Worm (Caenorhabditis elegans) whole organism, L2 larva: ENCODE results near the gene Y54G2A.48.

Experiments
- C34F6.9 ChIP-seq: fragments of 150-350 bp; optimal IDR thresholded peaks from 2 replicates; lab custom pipeline; 2014; ENCODE audit warnings: missing biosample characterization, missing genetic modification characterization
- F13H6.1 ChIP-seq: sonication (generic microtip); optimal IDR thresholded peaks from 2 replicates; lab custom pipeline; 2016; ENCODE audit warnings: missing genetic modification characterization, missing compliant biosample characterization
- R02D3.7 ChIP-seq: fragments of 150-350 bp; optimal IDR thresholded peaks from 2 replicates; lab custom pipeline; 2014; ENCODE audit warnings: missing biosample characterization, missing genetic modification characterization
- Y55F3AM.14 ChIP-seq: fragments of 200-800 bp; sonication (Bioruptor generic); optimal IDR thresholded peaks from 2 replicates; lab custom pipeline; 2018; ENCODE audit warnings: mild to moderate bottlenecking, missing genetic modification characterization, missing compliant biosample characterization
- ZK546.5 ChIP-seq: sonication (generic microtip); optimal IDR thresholded peaks from 2 replicates; lab custom pipeline; 2017; ENCODE audit warnings: missing biosample characterization, missing genetic modification characterization
- ama-1 ChIP-seq: fragments of 150-350 bp; optimal IDR thresholded peaks from 2 replicates; lab custom pipeline; 2018; ENCODE audit warnings: inconsistent platforms
- blmp-1 ChIP-seq: sonication (generic microtip); optimal IDR thresholded peaks from 2 replicates; lab custom pipeline; 2017; ENCODE audit warnings: missing genetic modification characterization, mild to moderate bottlenecking, missing compliant biosample characterization, antibody characterized with exemption, moderate library complexity; ENCODE audit not compliant: insufficient read depth
- ceh-16 ChIP-seq: fragments of 150-350 bp; optimal IDR thresholded peaks from 2 replicates; lab custom pipeline; 2014; ENCODE audit warnings: missing biosample characterization, missing genetic modification characterization
- ceh-82 ChIP-seq: fragments of 150-350 bp; optimal IDR thresholded peaks from 2 replicates; lab custom pipeline; 2014; ENCODE audit warnings: missing biosample characterization, missing genetic modification characterization
- crh-2 ChIP-seq: sonication (generic microtip); optimal IDR thresholded peaks from 2 replicates; lab custom pipeline; 2017; ENCODE audit warnings: missing biosample characterization, missing genetic modification characterization
- dmd-4 ChIP-seq: sonication (generic microtip); optimal IDR thresholded peaks from 2 replicates; lab custom pipeline; 2017; ENCODE audit warnings: missing biosample characterization, missing genetic modification characterization
- egl-27 ChIP-seq: sonication (generic microtip); optimal IDR thresholded peaks from 3 replicates; lab custom pipeline; 2017; ENCODE audit warnings: missing biosample characterization, missing genetic modification reagents, missing genetic modification characterization
- elt-1 ChIP-seq: fragments of 150-350 bp; optimal IDR thresholded peaks from 2 replicates; lab custom pipeline; 2014; ENCODE audit warnings: missing biosample characterization, missing genetic modification characterization
- elt-3 ChIP-seq: sonication (generic microtip); optimal IDR thresholded peaks from 2 replicates; lab custom pipeline; 2017; ENCODE audit warnings: missing biosample characterization, missing genetic modification characterization
- fos-1 ChIP-seq: fragments of 150-350 bp; optimal IDR thresholded peaks from 2 replicates; lab custom pipeline; 2014; ENCODE audit warnings: missing biosample characterization, missing genetic modification characterization
- gmeb-1 ChIP-seq: fragments of 150-350 bp; optimal IDR thresholded peaks from 2 replicates; lab custom pipeline; 2014; ENCODE audit warnings: missing biosample characterization, missing genetic modification characterization
- lin-11 ChIP-seq: fragments of 150-350 bp; sonication (generic microtip); optimal IDR thresholded peaks from 2 replicates; lab custom pipeline; 2014; ENCODE audit warnings: missing biosample characterization, missing genetic modification characterization, inconsistent platforms, mixed read lengths
- lin-13 ChIP-seq: fragments of 150-350 bp; optimal IDR thresholded peaks from 2 replicates; lab custom pipeline; 2014; ENCODE audit warnings: missing biosample characterization, missing genetic modification reagents, missing genetic modification characterization
- lin-39 ChIP-seq: fragments of 150-350 bp; optimal IDR thresholded peaks from 2 replicates; lab custom pipeline; 2014; ENCODE audit warnings: missing biosample characterization, missing genetic modification reagents, missing genetic modification characterization
- lsy-2 ChIP-seq, 2 experiments: fragments of 150-350 bp in 1 of 2; sonication (generic microtip) in 1 of 2; optimal IDR thresholded peaks; 2 replicates each; lab custom pipeline; 2014 to 2017; ENCODE audit warnings: missing biosample characterization in 2 of 2, missing genetic modification characterization in 2 of 2
- mab-5 ChIP-seq: fragments of 150-350 bp; optimal IDR thresholded peaks from 2 replicates; lab custom pipeline; 2014; ENCODE audit warnings: missing biosample characterization, missing genetic modification characterization
- mbf-1 ChIP-seq: sonication (generic microtip); optimal IDR thresholded peaks from 2 replicates; lab custom pipeline; 2017; ENCODE audit warnings: missing biosample characterization, missing genetic modification characterization
- mdl-1 ChIP-seq, 2 experiments: fragments of 150-350 bp in 1 of 2; sonication (generic microtip) in 1 of 2; optimal IDR thresholded peaks; 2 replicates each; lab custom pipeline; 2017; ENCODE audit warnings: missing biosample characterization in 2 of 2, missing genetic modification characterization in 2 of 2
- nhr-10 ChIP-seq: sonication (generic microtip); optimal IDR thresholded peaks from 2 replicates; lab custom pipeline; 2017; ENCODE audit warnings: missing biosample characterization, missing genetic modification characterization
- nhr-12 ChIP-seq: fragments of 150-350 bp; optimal IDR thresholded peaks from 2 replicates; lab custom pipeline; 2014; ENCODE audit warnings: missing biosample characterization, missing genetic modification characterization
- nhr-129 ChIP-seq: fragments of 150-350 bp; optimal IDR thresholded peaks from 2 replicates; lab custom pipeline; 2014; ENCODE audit warnings: missing biosample characterization, missing genetic modification characterization
- nhr-21 ChIP-seq: fragments of 150-350 bp; optimal IDR thresholded peaks from 2 replicates; lab custom pipeline; 2014; ENCODE audit warnings: missing biosample characterization, missing genetic modification characterization
- nhr-237 ChIP-seq: fragments of 150-350 bp; optimal IDR thresholded peaks from 2 replicates; lab custom pipeline; 2014; ENCODE audit warnings: missing biosample characterization, missing genetic modification characterization
- nhr-25 ChIP-seq: fragments of 150-350 bp; sonication (generic microtip); optimal IDR thresholded peaks from 3 replicates; lab custom pipeline; 2014; ENCODE audit warnings: missing biosample characterization, missing genetic modification characterization
- nhr-6 ChIP-seq: fragments of 150-350 bp; optimal IDR thresholded peaks from 2 replicates; lab custom pipeline; 2014; ENCODE audit warnings: missing biosample characterization, missing genetic modification characterization
- nhr-77 ChIP-seq: fragments of 150-350 bp; optimal IDR thresholded peaks from 2 replicates; lab custom pipeline; 2014; ENCODE audit warnings: missing biosample characterization, missing genetic modification characterization
- peb-1 ChIP-seq: fragments of 150-350 bp; optimal IDR thresholded peaks from 2 replicates; lab custom pipeline; 2014; ENCODE audit warnings: missing biosample characterization, missing genetic modification characterization
- sem-4 ChIP-seq: fragments of 150-350 bp; optimal IDR thresholded peaks from 2 replicates; lab custom pipeline; 2014; ENCODE audit warnings: missing biosample characterization, missing genetic modification reagents, missing genetic modification characterization
- sma-3 ChIP-seq: sonication (generic microtip); optimal IDR thresholded peaks from 2 replicates; lab custom pipeline; 2016; ENCODE audit warnings: missing genetic modification reagents, missing genetic modification characterization, missing compliant biosample characterization
- sma-9 ChIP-seq, 2 experiments: fragments of 150-350 bp in 1 of 2; sonication (generic microtip) in 1 of 2; optimal IDR thresholded peaks; 2 replicates each; lab custom pipeline; 2014 to 2016; ENCODE audit warnings: missing genetic modification characterization in 2 of 2, mild to moderate bottlenecking in 1 of 2, missing biosample characterization in 1 of 2, missing compliant biosample characterization in 1 of 2, missing genetic modification reagents in 1 of 2, moderate library complexity in 1 of 2
- unc-39 ChIP-seq: fragments of 150-350 bp; optimal IDR thresholded peaks from 2 replicates; lab custom pipeline; 2014; ENCODE audit warnings: missing biosample characterization, missing genetic modification characterization
- unc-55 ChIP-seq: fragments of 150-350 bp; sonication (generic microtip); optimal IDR thresholded peaks from 3 replicates; lab custom pipeline; 2014; ENCODE audit warnings: missing biosample characterization, missing genetic modification reagents, missing genetic modification characterization
- zag-1 ChIP-seq: fragments of 150-350 bp; optimal IDR thresholded peaks from 2 replicates; lab custom pipeline; 2014; ENCODE audit warnings: missing biosample characterization, missing genetic modification characterization
- ztf-1 ChIP-seq: fragments of 200-800 bp; sonication (Bioruptor generic); conservative IDR thresholded peaks from 2 replicates; pipeline ENCODE4 v1.3.6; 2022; ENCODE audit warnings: missing genetic modification characterization, missing compliant biosample characterization
- ztf-11 ChIP-seq: sonication (generic microtip); optimal IDR thresholded peaks from 2 replicates; lab custom pipeline; 2017; ENCODE audit warnings: missing biosample characterization, missing genetic modification characterization
- ztf-4 ChIP-seq: fragments of 150-350 bp; optimal IDR thresholded peaks from 2 replicates; lab custom pipeline; 2014; ENCODE audit warnings: missing biosample characterization, missing genetic modification characterization

The Y54G2A.48 gene

DNA sequence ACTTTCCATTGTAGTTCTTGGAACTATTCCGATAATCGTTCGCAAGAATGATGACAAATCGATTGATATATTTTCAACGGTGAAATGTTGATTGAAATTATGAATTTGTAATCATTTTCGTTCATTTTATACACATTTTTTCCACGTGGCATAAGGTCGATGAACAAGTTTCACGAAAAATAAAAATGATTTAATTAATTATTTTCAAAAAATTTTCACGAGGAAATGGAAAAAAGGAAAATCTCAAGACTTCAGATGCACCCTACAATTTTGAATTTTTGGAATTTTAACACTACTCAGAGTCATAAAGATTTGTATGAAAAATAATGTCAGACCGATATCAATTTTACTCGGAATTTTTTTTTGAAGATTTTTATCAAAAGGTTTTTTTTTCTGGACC is 12.9 kb downstream of the Y54G2A.48 start, which contains the start of gene Y54G2A.13:
TSS of gene Y54G2A.13 (minus strand) at position 101 of the 400 bp plus-strand sequence.
- TF ChIP-seq nhr-21 (tag; lab: Kevin White, UChicago) (no peak), C34F6.9 (tag; lab: Kevin White, UChicago) (no peak), ztf-1 (GFP tag; lab: Robert Waterston, UW) (no peak), peb-1 (tag; lab: Kevin White, UChicago) (no peak), lin-11 (tag; lab: Kevin White, UChicago) (no peak), dmd-4 (tag; lab: Kevin White, UChicago) (no peak), nhr-6 (tag; lab: Kevin White, UChicago) (no peak), lin-39 (tag; lab: Kevin White, UChicago) (no peak), R02D3.7 (tag; lab: Kevin White, UChicago) (no peak), unc-39 (tag; lab: Kevin White, UChicago) (no peak), fos-1 (tag; lab: Kevin White, UChicago) (no peak), Y55F3AM.14 (GFP tag; lab: Kevin White, UChicago) (no peak), nhr-10 (tag; lab: Kevin White, UChicago) (no peak), blmp-1 (tag; lab: Kevin White, UChicago) (no peak), elt-3 (tag; lab: Kevin White, UChicago) (no peak), ceh-82 (no peak)

DNA sequence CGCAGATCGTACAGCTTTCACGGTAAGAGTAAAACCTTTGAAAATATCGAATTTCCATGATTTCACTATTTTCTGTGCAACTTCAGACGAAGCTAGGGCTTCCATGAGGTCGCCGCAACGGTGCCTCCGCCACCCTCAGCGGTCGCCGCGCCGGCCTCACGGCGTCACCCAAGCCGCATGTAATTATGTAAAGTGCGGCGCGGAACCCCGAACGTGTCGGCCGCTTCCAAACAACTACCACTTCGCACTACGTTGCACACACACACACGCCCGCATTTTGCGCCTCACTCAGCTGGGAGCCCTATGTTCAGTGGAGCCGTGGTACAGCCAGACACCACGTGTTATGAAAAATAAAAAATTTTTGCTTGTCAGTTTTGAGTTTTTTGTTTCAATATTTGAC is 15.4 kb downstream of the Y54G2A.48 start:
- TF ChIP-seq lin-13 (GFP tag; lab: Kevin White, UChicago) (no peak), sma-3 (GFP tag; lab: Kevin White, UChicago) (no peak), gmeb-1 (tag; lab: Kevin White, UChicago) (no peak), fos-1 (tag; lab: Kevin White, UChicago) (no peak)
- TF ChIP-seq, all 48 proteins: peak for 0

DNA sequence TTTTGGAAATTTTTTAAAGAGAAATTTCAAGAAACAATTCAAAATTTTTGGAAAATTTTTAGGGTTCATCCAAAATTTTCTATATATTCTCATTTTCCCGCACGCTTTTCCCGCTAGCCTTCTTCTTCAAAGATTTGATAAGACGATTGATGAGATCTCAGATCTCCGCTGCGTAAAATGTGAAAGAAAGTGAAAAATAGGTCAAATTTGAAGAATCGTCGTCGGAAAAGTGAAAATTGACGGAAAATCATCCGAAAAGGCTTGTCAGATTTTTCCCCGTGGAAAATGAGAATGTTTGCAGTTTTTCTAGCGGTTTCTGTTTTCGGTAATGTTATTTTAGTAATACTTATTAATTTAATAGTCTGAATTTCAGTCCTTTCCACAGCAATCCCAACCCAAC is 23.3 kb downstream of the Y54G2A.48 start, which contains the start of gene Y54G2A.76:
TSS of gene Y54G2A.76 (plus strand) at position 203 of the 400 bp plus-strand sequence.
- TF ChIP-seq lsy-2 (tag; optimal IDR thresholded peaks at IDR 0.05; lab: Kevin White, UChicago) (no peak), F13H6.1 (tag; lab: Kevin White, UChicago) (no peak), nhr-25 (tag; lab: Kevin White, UChicago) (no peak), ceh-16 (tag; lab: Kevin White, UChicago) (no peak), C34F6.9 (tag; lab: Kevin White, UChicago) (no peak), Y55F3AM.14 (GFP tag; lab: Kevin White, UChicago) (no peak), lin-11 (tag; lab: Kevin White, UChicago) (no peak), ZK546.5 (tag; lab: Kevin White, UChicago) (no peak), ama-1 (lab: Kevin White, UChicago) (no peak)

DNA sequence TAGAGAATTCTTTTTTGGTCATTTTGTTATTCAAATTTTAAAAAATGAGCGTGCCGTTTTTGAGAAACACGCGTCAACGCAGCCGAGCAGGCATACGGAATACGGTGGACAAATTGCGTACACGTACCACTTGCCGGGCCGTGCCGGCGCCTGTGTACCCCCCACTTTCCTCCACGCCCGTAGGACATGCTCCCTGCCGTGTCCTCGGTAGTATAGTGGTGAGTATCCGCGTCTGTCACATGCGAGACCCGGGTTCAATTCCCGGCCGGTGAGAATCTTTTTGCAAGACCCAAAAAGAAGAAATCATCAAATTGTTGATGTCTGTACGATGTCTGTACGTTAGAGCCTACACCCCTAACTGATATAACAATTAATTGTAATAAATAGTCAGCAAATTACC is 24.3 kb downstream of the Y54G2A.48 start:
- TF ChIP-seq ztf-11 (tag; lab: Kevin White, UChicago) (no peak), sma-3 (GFP tag; lab: Kevin White, UChicago) (no peak), R02D3.7 (tag; lab: Kevin White, UChicago) (no peak), elt-3 (tag; lab: Kevin White, UChicago) (no peak)

DNA sequence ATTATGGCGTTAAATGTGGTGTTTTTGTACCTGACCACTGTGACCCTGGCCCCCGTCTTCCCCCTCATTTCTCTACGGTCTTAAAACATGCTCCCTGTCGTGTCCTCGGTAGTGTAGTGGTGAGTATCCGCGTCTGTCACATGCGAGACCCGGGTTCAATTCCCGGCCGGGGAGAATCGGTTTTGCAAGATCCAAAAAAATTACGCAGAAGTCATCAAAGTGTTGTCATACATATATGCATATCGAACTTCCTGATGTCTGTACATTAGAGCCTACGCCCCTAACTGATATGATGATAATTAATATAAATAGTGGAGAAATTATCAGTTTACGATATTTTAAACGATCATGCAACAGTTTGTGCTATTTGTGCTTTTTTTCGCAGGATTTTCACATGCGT is 27.0 kb downstream of the Y54G2A.48 start, which contains the start of gene Y54G2A.45:
TSS of gene Y54G2A.45 (plus strand) at position 333 of the 400 bp plus-strand sequence.
- TF ChIP-seq sem-4 (tag; lab: Kevin White, UChicago), result no peak
- no peak for TF ChIP-seq egl-27 (tag; lab: Kevin White, UChicago)
- TF ChIP-seq nhr-10 (tag; lab: Kevin White, UChicago), result no peak
- TF ChIP-seq F13H6.1 (tag; lab: Kevin White, UChicago), result peak; percentile 23
- TF ChIP-seq zag-1 (tag; lab: Kevin White, UChicago), result no peak
- no peak for TF ChIP-seq blmp-1 (tag; lab: Kevin White, UChicago)
- no peak for TF ChIP-seq dmd-4 (tag; lab: Kevin White, UChicago)
- TF ChIP-seq mdl-1 (tag; optimal IDR thresholded peaks at IDR 0.05; lab: Kevin White, UChicago), result no peak
- TF ChIP-seq crh-2, result peak; percentile 62
- no peak for TF ChIP-seq nhr-25 (tag; lab: Kevin White, UChicago)
- TF ChIP-seq nhr-129 (tag; lab: Kevin White, UChicago), result peak; percentile 16
- peak; percentile 19 for TF ChIP-seq sma-3 (GFP tag; lab: Kevin White, UChicago)
- no peak for TF ChIP-seq ceh-82
- peak in 1 of 2 experiments; percentile 48 for TF ChIP-seq lsy-2 (tag; optimal IDR thresholded peaks at IDR 0.05; lab: Kevin White, UChicago)
- no peak for TF ChIP-seq ztf-4
- no peak for TF ChIP-seq ama-1 (lab: Kevin White, UChicago)
- TF ChIP-seq gmeb-1 (tag; lab: Kevin White, UChicago), result peak; percentile 42
- no peak for TF ChIP-seq ZK546.5 (tag; lab: Kevin White, UChicago)
- TF ChIP-seq C34F6.9 (tag; lab: Kevin White, UChicago), result no peak
- TF ChIP-seq mab-5, result no peak
- no peak for TF ChIP-seq ceh-16 (tag; lab: Kevin White, UChicago)
- TF ChIP-seq sma-9 (GFP tag; optimal IDR thresholded peaks at IDR 0.05; lab: Kevin White, UChicago), result peak; percentile 16
- no peak for TF ChIP-seq sma-9 (tag; optimal IDR thresholded peaks at IDR 0.05; lab: Kevin White, UChicago)
- no peak for TF ChIP-seq nhr-12
- peak; percentile 90 for TF ChIP-seq fos-1 (tag; lab: Kevin White, UChicago)
- TF ChIP-seq nhr-77 (tag; lab: Kevin White, UChicago), result no peak
- TF ChIP-seq elt-3 (tag; lab: Kevin White, UChicago), result no peak
- no peak for TF ChIP-seq R02D3.7 (tag; lab: Kevin White, UChicago)
- TF ChIP-seq elt-1 (tag; lab: Kevin White, UChicago), result no peak
- no peak for TF ChIP-seq nhr-237 (tag; lab: Kevin White, UChicago)
- TF ChIP-seq ztf-11 (tag; lab: Kevin White, UChicago), result no peak
- TF ChIP-seq unc-39 (tag; lab: Kevin White, UChicago), result no peak
- peak; percentile 37 for TF ChIP-seq unc-55 (GFP tag; lab: Kevin White, UChicago)
- TF ChIP-seq mbf-1 (tag; lab: Kevin White, UChicago), result no peak
